Fruit fly (Drosophila melanogaster) whole organism, wandering third instar larva: Measurements from ENCODE around the gene Ork1.

ENCODE experiments used
- CG32264 ChIP-seq: fragments of 200-800 bp; sonication (Bioruptor generic); optimal IDR thresholded peaks from 2 replicates; lab custom pipeline; 2016; ENCODE audit warnings: missing biosample characterization, missing genetic modification characterization
- CG9705 ChIP-seq: fragments of 200-800 bp; sonication (Bioruptor generic); optimal IDR thresholded peaks from 2 replicates; lab custom pipeline; 2018; ENCODE audit warnings: missing biosample characterization, mild to moderate bottlenecking, missing genetic modification characterization
- Dif ChIP-seq: fragments of 200-275, 200-300 bp; sonication (Bioruptor generic); optimal IDR thresholded peaks from 2 replicates; lab custom pipeline; 2018; ENCODE audit warnings: missing biosample characterization, missing genetic modification characterization; ENCODE audit not compliant: partially characterized antibody
- GATAd ChIP-seq: sonication (Bioruptor generic); optimal IDR thresholded peaks from 2 replicates; lab custom pipeline; 2016; ENCODE audit warnings: missing biosample characterization, missing genetic modification characterization
- HLH106 ChIP-seq: fragments of 200-800 bp; optimal IDR thresholded peaks from 3 replicates; lab custom pipeline; 2019; ENCODE audit warnings: missing biosample characterization, mild to moderate bottlenecking, missing genetic modification characterization, moderate library complexity
- Hnf4 ChIP-seq: fragments of 200-800 bp; sonication (Bioruptor generic); optimal IDR thresholded peaks from 2 replicates; lab custom pipeline; 2016; ENCODE audit warnings: missing biosample characterization, mild to moderate bottlenecking, missing genetic modification characterization
- Mio ChIP-seq: sonication (Bioruptor generic); optimal IDR thresholded peaks from 2 replicates; lab custom pipeline; 2016; ENCODE audit warnings: missing biosample characterization, missing genetic modification characterization
- Myc ChIP-seq: fragments of >200 bp; optimal IDR thresholded peaks from 2 replicates; lab custom pipeline; 2017
- N ChIP-seq: fragments of >200 bp; optimal IDR thresholded peaks from 2 replicates; lab custom pipeline; 2018; ENCODE audit warnings: missing biosample characterization, missing external identifiers, missing genetic modification characterization
- OdsH ChIP-seq: fragments of 200-800 bp; sonication (Bioruptor generic); optimal IDR thresholded peaks from 2 replicates; lab custom pipeline; 2016; ENCODE audit warnings: missing biosample characterization, mild to moderate bottlenecking, missing genetic modification characterization
- Rel ChIP-seq, 2 experiments: fragments of 200-800 bp; sonication (Bioruptor generic) in 1 of 2; optimal IDR thresholded peaks; 2 replicates in 1 of 2; 3 replicates in 1 of 2; lab custom pipeline; 2016 to 2019; ENCODE audit warnings: mild to moderate bottlenecking in 2 of 2, missing biosample characterization in 2 of 2, missing genetic modification characterization in 2 of 2, moderate library complexity in 1 of 2
- Sp1 ChIP-seq: fragments of 200-800 bp; sonication (Bioruptor generic); optimal IDR thresholded peaks from 3 replicates; lab custom pipeline; 2019; ENCODE audit warnings: missing biosample characterization, mild to moderate bottlenecking, missing genetic modification characterization, moderate library complexity
- br ChIP-seq: fragments of 200-800 bp; sonication (Bioruptor generic); optimal IDR thresholded peaks from 2 replicates; lab custom pipeline; 2016; ENCODE audit warnings: missing biosample characterization, missing genetic modification characterization
- brk ChIP-seq: fragments of 200-800 bp; sonication (Bioruptor generic); optimal IDR thresholded peaks from 2 replicates; lab custom pipeline; 2016; ENCODE audit warnings: missing biosample characterization, mild to moderate bottlenecking, missing genetic modification characterization
- dl ChIP-seq, 2 experiments: fragments of 175-275, 200-275 bp in 1 of 2; fragments of 200-275 bp in 1 of 2; sonication (Bioruptor generic); optimal IDR thresholded peaks; lab custom pipeline; 2018; ENCODE audit warnings: mild to moderate bottlenecking in 2 of 2, missing biosample characterization in 2 of 2, missing genetic modification characterization in 2 of 2, moderate library complexity in 2 of 2; ENCODE audit not compliant: partially characterized antibody in 2 of 2, insufficient read depth in 1 of 2
- dmrt93B ChIP-seq: fragments of 200-800 bp; sonication (Bioruptor generic); optimal IDR thresholded peaks from 2 replicates; lab custom pipeline; 2018; ENCODE audit warnings: missing biosample characterization, mild to moderate bottlenecking, missing genetic modification characterization
- dsf ChIP-seq: sonication (Bioruptor generic); optimal IDR thresholded peaks from 2 replicates; lab custom pipeline; 2016; ENCODE audit warnings: missing biosample characterization, missing genetic modification characterization, borderline replicate concordance
- ey ChIP-seq: fragments of 200-800 bp; sonication (Bioruptor generic); optimal IDR thresholded peaks from 2 replicates; lab custom pipeline; 2016; ENCODE audit warnings: missing biosample characterization, missing genetic modification characterization
- foxo ChIP-seq, 2 experiments: fragments of 200-800 bp; sonication (Bioruptor generic); optimal IDR thresholded peaks; 2 replicates in 1 of 2; 3 replicates in 1 of 2; lab custom pipeline; 2016 to 2017; ENCODE audit warnings: missing biosample characterization in 2 of 2, missing genetic modification characterization in 2 of 2
- fru ChIP-seq: fragments of 200-800 bp; sonication (Bioruptor generic); optimal IDR thresholded peaks from 3 replicates; lab custom pipeline; 2016; ENCODE audit warnings: missing biosample characterization, mild to moderate bottlenecking, missing genetic modification characterization
- h ChIP-seq: fragments of 200-800 bp; sonication (Bioruptor generic); optimal IDR thresholded peaks from 3 replicates; lab custom pipeline; 2016; ENCODE audit warnings: missing biosample characterization, mild to moderate bottlenecking, missing genetic modification characterization
- jim ChIP-seq: fragments of 175-275, 200-325 bp; sonication (Bioruptor generic); optimal IDR thresholded peaks from 2 replicates; lab custom pipeline; 2016; ENCODE audit warnings: missing biosample characterization, mild to moderate bottlenecking, missing genetic modification characterization
- psq ChIP-seq: fragments of 200-800 bp; sonication (Bioruptor generic); optimal IDR thresholded peaks from 3 replicates; lab custom pipeline; 2017; ENCODE audit warnings: missing biosample characterization, mild to moderate bottlenecking, missing genetic modification characterization, moderate library complexity
- rgr ChIP-seq: fragments of 200-800 bp; sonication (Bioruptor generic); optimal IDR thresholded peaks from 3 replicates; lab custom pipeline; 2016; ENCODE audit warnings: missing biosample characterization, mild to moderate bottlenecking, missing genetic modification characterization
- sage ChIP-seq: fragments of 200-800 bp; sonication (Bioruptor generic); optimal IDR thresholded peaks from 2 replicates; lab custom pipeline; 2016; ENCODE audit warnings: missing biosample characterization, mild to moderate bottlenecking, missing genetic modification characterization
- sv ChIP-seq: fragments of 200-800 bp; sonication (Bioruptor generic); optimal IDR thresholded peaks from 3 replicates; lab custom pipeline; 2016; ENCODE audit warnings: missing biosample characterization, missing genetic modification characterization
- usp ChIP-seq: fragments of >200 bp; optimal IDR thresholded peaks from 2 replicates; lab custom pipeline; 2017; ENCODE audit warnings: missing biosample characterization, missing genetic modification characterization
- woc ChIP-seq: sonication (Bioruptor generic); optimal IDR thresholded peaks from 2 replicates; lab custom pipeline; 2016; ENCODE audit warnings: missing biosample characterization, mild to moderate bottlenecking, missing genetic modification characterization

The Ork1 gene

dm6 chrX:10891150-10891549 is at the start of gene Ork1:
Ork1 (minus strand) TSS chrX:10891250.
- TF ChIP-seq usp, result no peak
- no peak for TF ChIP-seq dsf (GFP tag; lab: Kevin White, UChicago)
- TF ChIP-seq GATAd (GFP tag; lab: Kevin White, UChicago), result no peak
- TF ChIP-seq Hnf4 (GFP tag; lab: Kevin White, UChicago), result no peak

dm6 chrX:10936599-10936998 is 45.5 kb upstream of the Ork1 start:
- TF ChIP-seq foxo (GFP tag; optimal IDR thresholded peaks at IDR 0.05; lab: Kevin White, UChicago), result peak in 1 of 2 experiments; percentile 76
- no peak for TF ChIP-seq CG32264 (GFP tag; lab: Kevin White, UChicago)
- peak; percentile 21 for TF ChIP-seq dmrt93B
- peak; percentile 60 for TF ChIP-seq h (GFP tag; lab: Kevin White, UChicago)
- TF ChIP-seq HLH106 (tag; lab: Kevin White, UChicago), result peak; percentile 46
- peak; percentile 52 for TF ChIP-seq br
- TF ChIP-seq woc (GFP tag; lab: Kevin White, UChicago), result peak; percentile 37
- peak; percentile 78 for TF ChIP-seq fru (GFP tag; lab: Kevin White, UChicago)
- TF ChIP-seq Dif (GFP tag; lab: Kevin White, UChicago), result no peak
- TF ChIP-seq psq (GFP tag; lab: Kevin White, UChicago), result peak; percentile 30
- peak; percentile 61 for TF ChIP-seq OdsH (GFP tag; lab: Kevin White, UChicago)
- TF ChIP-seq Hnf4 (GFP tag; lab: Kevin White, UChicago), result peak; percentile 68
- TF ChIP-seq Myc (lab: Kevin White, UChicago), result no peak
- peak; percentile 62 for TF ChIP-seq ey (GFP tag; lab: Kevin White, UChicago)
- TF ChIP-seq Sp1 (GFP tag; lab: Kevin White, UChicago), result peak; percentile 42
- TF ChIP-seq rgr (GFP tag; lab: Kevin White, UChicago), result peak; percentile 64
- no peak for TF ChIP-seq N (GFP tag; lab: Kevin White, UChicago)
- TF ChIP-seq sv (GFP tag; lab: Kevin White, UChicago), result peak; percentile 55

DNA sequence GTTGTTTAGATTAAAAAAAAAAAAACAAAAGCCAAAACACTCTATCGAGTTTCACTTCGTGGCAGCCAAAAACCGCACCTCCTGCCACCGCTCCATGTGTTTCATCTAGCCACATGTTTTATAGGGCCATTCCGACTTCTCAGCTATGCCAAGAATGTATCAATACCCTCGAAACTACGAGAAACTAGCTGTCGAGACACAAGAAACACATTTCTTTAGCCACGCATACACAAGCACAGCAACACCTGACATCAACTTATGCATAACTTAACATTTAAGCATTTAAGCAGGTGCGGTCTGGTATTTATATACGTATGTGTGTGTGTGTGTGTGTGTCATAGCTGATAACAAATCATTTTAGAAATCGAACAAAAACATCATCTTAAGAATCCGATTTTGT is 44.5 kb upstream of the Ork1 start:
- TF ChIP-seq brk (GFP tag; lab: Kevin White, UChicago), result no peak
- TF ChIP-seq Rel (GFP tag; optimal IDR thresholded peaks at IDR 0.05; lab: Kevin White, UChicago), result no peak
- TF ChIP-seq Rel (tag; optimal IDR thresholded peaks at IDR 0.05; lab: Kevin White, UChicago), result no peak
- TF ChIP-seq br, result no peak
- TF ChIP-seq CG9705, result no peak
- no peak for TF ChIP-seq rgr (GFP tag; lab: Kevin White, UChicago)

dm6 chrX:10933776-10934175 is 42.7 kb upstream of the Ork1 start:
- peak in 1 of 2 experiments; percentile 38 for TF ChIP-seq foxo (GFP tag; optimal IDR thresholded peaks at IDR 0.05; lab: Kevin White, UChicago)
- no peak for TF ChIP-seq sage (GFP tag; lab: Kevin White, UChicago)
- TF ChIP-seq fru (GFP tag; lab: Kevin White, UChicago), result peak; percentile 2
- TF ChIP-seq h (GFP tag; lab: Kevin White, UChicago), result peak; percentile 9
- no peak for TF ChIP-seq CG32264 (GFP tag; lab: Kevin White, UChicago)

DNA sequence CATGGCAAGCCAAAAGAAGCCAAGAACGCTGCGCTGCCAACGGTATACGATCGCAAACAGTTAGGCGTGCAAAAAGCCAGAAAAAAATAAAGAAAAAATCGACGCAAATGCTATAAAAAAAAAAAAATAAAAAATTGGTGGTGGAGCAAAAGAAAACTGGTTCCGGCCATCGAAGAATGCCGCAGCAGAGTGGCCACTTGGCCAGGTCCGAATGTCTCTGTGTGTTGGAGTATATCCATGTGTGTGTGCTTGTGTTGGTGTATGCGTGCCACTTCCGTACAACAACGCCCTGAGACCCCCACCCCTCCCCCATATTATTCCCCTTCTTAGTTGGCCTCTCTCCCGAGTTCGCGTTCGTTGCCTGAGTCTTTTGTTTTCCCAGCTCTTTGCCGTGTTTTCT is 41.2 kb upstream of the Ork1 start:
- TF ChIP-seq Sp1 (GFP tag; lab: Kevin White, UChicago) (peak; percentile 21), psq (GFP tag; lab: Kevin White, UChicago) (peak; percentile 55), dsf (GFP tag; lab: Kevin White, UChicago) (no peak)

- TF ChIP-seq jim (GFP tag; lab: Kevin White, UChicago) (no peak), br (no peak), Rel (GFP tag; optimal IDR thresholded peaks at IDR 0.05; lab: Kevin White, UChicago) (no peak), Rel (tag; optimal IDR thresholded peaks at IDR 0.05; lab: Kevin White, UChicago) (no peak), rgr (GFP tag; lab: Kevin White, UChicago) (no peak), Dif (GFP tag; lab: Kevin White, UChicago) (no peak), Mio (GFP tag; lab: Kevin White, UChicago) (no peak), usp (no peak), GATAd (GFP tag; lab: Kevin White, UChicago) (no peak), foxo (GFP tag; optimal IDR thresholded peaks at IDR 0.05; lab: Kevin White, UChicago) (no peak), dl (GFP tag; optimal IDR thresholded peaks at IDR 0.05; lab: Kevin White, UChicago; ENCODE audit: insufficient read depth in 1 of 2, partially characterized antibody in 2 of 2) (no peak), sage (GFP tag; lab: Kevin White, UChicago) (no peak)
Measured at dm6 chrX:10931250-10931649, 40.2 kb upstream of the Ork1 start.
